Worm (Caenorhabditis elegans): ENCODE measurements around the gene coq-2.

DNA sequence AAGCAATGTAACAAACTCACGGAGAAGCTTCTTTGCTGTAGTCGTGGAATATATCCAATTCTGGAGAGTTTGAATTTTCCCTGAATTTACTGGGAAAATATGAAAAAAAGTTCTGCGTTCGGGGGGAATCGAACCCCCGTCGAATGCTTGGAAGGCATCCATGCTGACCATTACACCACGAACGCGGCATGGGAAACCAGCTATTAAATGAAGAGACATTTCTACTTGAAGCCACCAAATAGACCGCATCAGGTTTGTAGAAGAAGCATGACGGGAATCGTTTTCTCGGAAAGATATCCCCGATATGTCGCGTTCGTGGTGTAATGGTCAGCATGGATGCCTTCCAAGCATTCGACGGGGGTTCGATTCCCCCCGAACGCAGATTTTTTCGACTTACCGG, 47.3 kb upstream of the coq-2 start:
- TF ChIP-seq pha-2 (tag; optimal IDR thresholded peaks at IDR 0.05): no peak
- TF ChIP-seq pha-4 (tag; optimal IDR thresholded peaks at IDR 0.05): no peak
- TF ChIP-seq ama-1 (optimal IDR thresholded peaks at IDR 0.05): no peak
- TF ChIP-seq fkh-10 (GFP tag; optimal IDR thresholded peaks at IDR 0.05): no peak
- TF ChIP-seq zip-5 (tag; optimal IDR thresholded peaks at IDR 0.05): no peak
- TF ChIP-seq tbx-2 (tag; optimal IDR thresholded peaks at IDR 0.05): no peak
- no peak for TF ChIP-seq rnt-1 (tag; optimal IDR thresholded peaks at IDR 0.05)
- TF ChIP-seq elt-2 (tag; optimal IDR thresholded peaks at IDR 0.05): no peak
- no peak for TF ChIP-seq fkh-6 (tag; optimal IDR thresholded peaks at IDR 0.05)

Measured in whole organism, late embryonic.